Worm (Caenorhabditis elegans) whole organism, L1 larva: ENCODE data around the gene B0496.2.

Experiments used
- C04F5.9 ChIP-seq: sonication (generic microtip); optimal IDR thresholded peaks from 2 replicates; lab custom pipeline; 2016; ENCODE audit warnings: missing genetic modification characterization, missing compliant biosample characterization
- C16A3.4 ChIP-seq: fragments of 150-350 bp; optimal IDR thresholded peaks from 2 replicates; lab custom pipeline; 2014; ENCODE audit warnings: missing biosample characterization, missing genetic modification characterization
- F16B12.6 ChIP-seq: fragments of 150-350 bp; optimal IDR thresholded peaks from 2 replicates; lab custom pipeline; 2014; ENCODE audit warnings: missing biosample characterization, missing genetic modification characterization
- aha-1 ChIP-seq: fragments of 150-350 bp; optimal IDR thresholded peaks from 2 replicates; lab custom pipeline; 2014; ENCODE audit warnings: missing biosample characterization, missing genetic modification characterization
- alr-1 ChIP-seq: fragments of 200-800 bp; sonication (Bioruptor generic); optimal IDR thresholded peaks from 2 replicates; lab custom pipeline; 2018; ENCODE audit warnings: borderline replicate concordance, mild to moderate bottlenecking, missing genetic modification characterization, missing compliant biosample characterization
- aly-2 ChIP-seq: fragments of 150-350 bp; optimal IDR thresholded peaks from 2 replicates; lab custom pipeline; 2014; ENCODE audit warnings: missing biosample characterization, missing genetic modification characterization
- ceh-63 ChIP-seq: fragments of 200-800 bp; sonication (Bioruptor generic); optimal IDR thresholded peaks from 2 replicates; lab custom pipeline; 2018; ENCODE audit warnings: mild to moderate bottlenecking, missing genetic modification characterization, missing compliant biosample characterization
- ceh-82 ChIP-seq, 3 experiments: fragments of 150-350 bp in 1 of 3; sonication (generic microtip) in 2 of 3; optimal IDR thresholded peaks; 2 replicates each; lab custom pipeline; 2014 to 2017; ENCODE audit warnings: missing biosample characterization in 3 of 3, missing genetic modification characterization in 3 of 3
- ceh-90 ChIP-seq: sonication (generic microtip); optimal IDR thresholded peaks from 2 replicates; lab custom pipeline; 2016; ENCODE audit warnings: missing genetic modification characterization, missing compliant biosample characterization
- ces-1 ChIP-seq: fragments of 150-350 bp; optimal IDR thresholded peaks from 2 replicates; lab custom pipeline; 2014; ENCODE audit warnings: missing biosample characterization, missing genetic modification reagents, missing genetic modification characterization
- dpl-1 ChIP-seq, 3 experiments: fragments of 150-350 bp in 2 of 3; sonication (generic microtip) in 1 of 3; optimal IDR thresholded peaks; 2 replicates each; lab custom pipeline; 2014 to 2017; ENCODE audit warnings: missing biosample characterization in 3 of 3, missing genetic modification characterization in 3 of 3, missing genetic modification reagents in 3 of 3
- dsc-1 ChIP-seq: sonication (generic microtip); optimal IDR thresholded peaks from 2 replicates; lab custom pipeline; 2016; ENCODE audit warnings: mild to moderate bottlenecking, missing genetic modification characterization, missing compliant biosample characterization
- egl-27 ChIP-seq, 2 experiments: fragments of 150-350 bp in 1 of 2; sonication (generic microtip); optimal IDR thresholded peaks; 3 replicates each; lab custom pipeline; 2017 to 2018; ENCODE audit warnings: missing biosample characterization in 2 of 2, missing genetic modification characterization in 2 of 2, missing genetic modification reagents in 2 of 2
- elt-3 ChIP-seq, 6 experiments: fragments of 150-350 bp in 1 of 6; sonication (generic microtip); optimal IDR thresholded peaks; 2 replicates each; lab custom pipeline; 2017 to 2018; ENCODE audit warnings: missing biosample characterization in 6 of 6, missing genetic modification characterization in 6 of 6, inconsistent platforms in 1 of 6
- ets-5 ChIP-seq: fragments of 200-800 bp; sonication (Bioruptor generic); IDR thresholded peaks from 2 replicates; pipeline ENCODE4 v1.3.6; 2022; ENCODE audit warnings: missing genetic modification characterization, missing compliant biosample characterization
- fkh-10 ChIP-seq: sonication (generic microtip); optimal IDR thresholded peaks from 2 replicates; lab custom pipeline; 2017; ENCODE audit warnings: missing biosample characterization, missing genetic modification reagents, missing genetic modification characterization
- fkh-4 ChIP-seq: sonication (generic microtip); optimal IDR thresholded peaks from 2 replicates; lab custom pipeline; 2016; ENCODE audit warnings: missing compliant biosample characterization, missing genetic modification characterization, borderline replicate concordance
- fkh-8 ChIP-seq: sonication (generic microtip); optimal IDR thresholded peaks from 2 replicates; lab custom pipeline; 2016; ENCODE audit warnings: mild to moderate bottlenecking, missing genetic modification characterization, missing compliant biosample characterization
- fos-1 ChIP-seq: fragments of 150-350 bp; optimal IDR thresholded peaks from 2 replicates; lab custom pipeline; 2014; ENCODE audit warnings: missing biosample characterization, missing genetic modification characterization
- hpl-2 ChIP-seq: fragments of 150-350 bp; optimal IDR thresholded peaks from 2 replicates; lab custom pipeline; 2014; ENCODE audit warnings: missing biosample characterization, missing genetic modification reagents, missing genetic modification characterization
- jun-1 ChIP-seq: fragments of 150-350 bp; optimal IDR thresholded peaks from 2 replicates; lab custom pipeline; 2014; ENCODE audit warnings: missing biosample characterization, missing genetic modification reagents, missing genetic modification characterization
- lin-13 ChIP-seq: fragments of 150-350 bp; optimal IDR thresholded peaks from 2 replicates; lab custom pipeline; 2014; ENCODE audit warnings: missing biosample characterization, missing genetic modification reagents, missing genetic modification characterization
- lin-14 ChIP-seq: fragments of 200-800 bp; sonication (Bioruptor generic); optimal IDR thresholded peaks from 2 replicates; lab custom pipeline; 2018; ENCODE audit warnings: mild to moderate bottlenecking, missing genetic modification characterization, moderate library complexity, missing compliant biosample characterization
- lin-15B ChIP-seq: fragments of 150-350 bp; sonication (generic microtip); optimal IDR thresholded peaks from 3 replicates; lab custom pipeline; 2014; ENCODE audit warnings: missing biosample characterization, missing genetic modification characterization
- lin-39 ChIP-seq: fragments of 150-350 bp; optimal IDR thresholded peaks from 2 replicates; lab custom pipeline; 2014; ENCODE audit warnings: missing biosample characterization, missing genetic modification reagents, missing genetic modification characterization
- lir-3 ChIP-seq: sonication (generic microtip); optimal IDR thresholded peaks from 2 replicates; lab custom pipeline; 2016; ENCODE audit warnings: mild to moderate bottlenecking, missing genetic modification characterization, moderate library complexity, missing compliant biosample characterization; ENCODE audit not compliant: poor library complexity
- lsy-2 ChIP-seq, 2 experiments: fragments of 150-350 bp; optimal IDR thresholded peaks; 2 replicates each; lab custom pipeline; 2014; ENCODE audit warnings: missing biosample characterization in 2 of 2, missing genetic modification characterization in 2 of 2
- mab-9 ChIP-seq: fragments of 200-800 bp; sonication (Bioruptor generic); IDR thresholded peaks from 2 replicates; pipeline ENCODE4 v1.3.6; 2022; ENCODE audit warnings: missing genetic modification reagents, missing genetic modification characterization, missing compliant biosample characterization
- mef-2 ChIP-seq: fragments of 150-350 bp; optimal IDR thresholded peaks from 2 replicates; lab custom pipeline; 2014; ENCODE audit warnings: missing biosample characterization, missing genetic modification characterization
- nhr-11 ChIP-seq: fragments of 150-350 bp; optimal IDR thresholded peaks from 2 replicates; lab custom pipeline; 2014; ENCODE audit warnings: missing biosample characterization, missing genetic modification characterization
- nhr-19 ChIP-seq: fragments of 200-800 bp; sonication (Bioruptor generic); conservative IDR thresholded peaks from 2 replicates; pipeline ENCODE4 v1.3.6; 2022; ENCODE audit warnings: missing genetic modification characterization, missing compliant biosample characterization
- nhr-20 ChIP-seq: sonication (generic microtip); optimal IDR thresholded peaks from 2 replicates; lab custom pipeline; 2016; ENCODE audit warnings: mild to moderate bottlenecking, missing genetic modification characterization, missing compliant biosample characterization
- nhr-237 ChIP-seq: fragments of 150-350 bp; optimal IDR thresholded peaks from 2 replicates; lab custom pipeline; 2014; ENCODE audit warnings: missing biosample characterization, missing genetic modification characterization
- nhr-47 ChIP-seq: sonication (generic microtip); optimal IDR thresholded peaks from 2 replicates; lab custom pipeline; 2016; ENCODE audit warnings: mild to moderate bottlenecking, missing genetic modification characterization, moderate library complexity, missing compliant biosample characterization
- nhr-71 ChIP-seq: sonication (generic microtip); optimal IDR thresholded peaks from 2 replicates; lab custom pipeline; 2016; ENCODE audit warnings: mild to moderate bottlenecking, missing genetic modification characterization, moderate library complexity, missing compliant biosample characterization
- nhr-77 ChIP-seq: fragments of 150-350 bp; optimal IDR thresholded peaks from 2 replicates; lab custom pipeline; 2014; ENCODE audit warnings: missing biosample characterization, missing genetic modification characterization
- nhr-84 ChIP-seq: sonication (generic microtip); optimal IDR thresholded peaks from 2 replicates; lab custom pipeline; 2017; ENCODE audit warnings: missing biosample characterization, missing genetic modification characterization
- pag-3 ChIP-seq: sonication (generic microtip); optimal IDR thresholded peaks from 2 replicates; lab custom pipeline; 2017; ENCODE audit warnings: missing genetic modification characterization, mild to moderate bottlenecking, missing compliant biosample characterization, antibody characterized with exemption, borderline replicate concordance; ENCODE audit not compliant: insufficient read depth
- pax-3 ChIP-seq: fragments of 200-800 bp; sonication (Bioruptor generic); optimal IDR thresholded peaks from 2 replicates; lab custom pipeline; 2018; ENCODE audit warnings: mild to moderate bottlenecking, missing genetic modification characterization, moderate library complexity, missing compliant biosample characterization
- pqm-1 ChIP-seq: sonication (generic microtip); optimal IDR thresholded peaks from 3 replicates; lab custom pipeline; 2017; ENCODE audit warnings: missing biosample characterization, missing genetic modification characterization
- rnt-1 ChIP-seq: sonication (generic microtip); optimal IDR thresholded peaks from 2 replicates; lab custom pipeline; 2016; ENCODE audit warnings: mild to moderate bottlenecking, missing genetic modification characterization, moderate library complexity, missing compliant biosample characterization
- skn-1 ChIP-seq: fragments of 150-350 bp; optimal IDR thresholded peaks from 2 replicates; lab custom pipeline; 2014; ENCODE audit warnings: missing biosample characterization, missing genetic modification characterization
- snu-23 ChIP-seq: sonication (generic microtip); optimal IDR thresholded peaks from 2 replicates; lab custom pipeline; 2016; ENCODE audit warnings: missing genetic modification characterization, missing compliant biosample characterization
- unc-130 ChIP-seq: fragments of 150-350 bp; optimal IDR thresholded peaks from 2 replicates; lab custom pipeline; 2017; ENCODE audit warnings: missing biosample characterization, missing genetic modification characterization, inconsistent platforms
- vab-15 ChIP-seq: sonication (generic microtip); optimal IDR thresholded peaks from 2 replicates; lab custom pipeline; 2017; ENCODE audit warnings: missing genotype, mild to moderate bottlenecking, missing genetic modification characterization, missing compliant biosample characterization
- xbp-1 ChIP-seq: sonication (generic microtip); optimal IDR thresholded peaks from 2 replicates; lab custom pipeline; 2016; ENCODE audit warnings: missing genetic modification characterization, missing compliant biosample characterization
- zag-1 ChIP-seq: fragments of 150-350 bp; optimal IDR thresholded peaks from 2 replicates; lab custom pipeline; 2014; ENCODE audit warnings: missing biosample characterization, missing genetic modification characterization
- ztf-11 ChIP-seq, 2 experiments: sonication (generic microtip); optimal IDR thresholded peaks; 2 replicates each; lab custom pipeline; 2016 to 2017; ENCODE audit warnings: missing genetic modification characterization in 2 of 2, missing biosample characterization in 1 of 2, missing compliant biosample characterization in 1 of 2
- ztf-4 ChIP-seq: fragments of 150-350 bp; optimal IDR thresholded peaks from 2 replicates; lab custom pipeline; 2014; ENCODE audit warnings: missing biosample characterization, missing genetic modification characterization

B0496.2 gene

DNA sequence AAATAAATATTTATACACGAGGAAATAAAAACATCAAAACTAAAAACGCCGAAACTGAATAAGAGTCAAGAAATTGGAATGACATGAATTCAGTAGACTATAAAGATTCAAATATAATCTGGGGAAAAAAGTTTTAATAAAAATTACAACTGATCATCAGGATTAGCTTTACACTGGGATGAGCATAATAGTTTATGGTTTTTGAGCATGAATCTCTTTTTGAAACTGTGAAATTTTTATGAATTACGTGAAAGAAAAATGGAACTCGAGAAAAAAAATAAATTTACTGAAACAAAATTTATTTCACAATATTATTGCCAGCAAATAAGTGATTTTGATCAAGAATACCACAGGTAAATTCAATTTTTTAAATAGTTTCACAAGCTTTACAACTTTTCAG is at the start of gene B0496.2:
TSS of gene B0496.2 (plus strand) at position 301 of the 400 bp plus-strand sequence.
- TF ChIP-seq vab-15 (no peak), C04F5.9 (tag; lab: Kevin White, UChicago) (no peak), nhr-20 (no peak), nhr-47 (tag; lab: Kevin White, UChicago) (no peak), aly-2 (no peak), ztf-4 (no peak), fkh-4 (tag; lab: Kevin White, UChicago) (no peak), jun-1 (no peak), fos-1 (tag; lab: Kevin White, UChicago) (no peak), lin-39 (tag; lab: Kevin White, UChicago) (no peak), F16B12.6 (tag; lab: Kevin White, UChicago) (no peak), ces-1 (no peak), lin-14 (GFP tag; lab: Kevin White, UChicago) (no peak), nhr-84 (tag; lab: Kevin White, UChicago) (no peak), elt-3 (tag; optimal IDR thresholded peaks at IDR 0.05; lab: Kevin White, UChicago) (no peak), rnt-1 (tag; lab: Kevin White, UChicago) (no peak), lin-13 (GFP tag; lab: Kevin White, UChicago) (no peak), pax-3 (tag; lab: Kevin White, UChicago) (no peak), ceh-82 (tag; optimal IDR thresholded peaks at IDR 0.05; lab: Kevin White, UChicago) (no peak), snu-23 (GFP tag; lab: Kevin White, UChicago) (no peak)

DNA sequence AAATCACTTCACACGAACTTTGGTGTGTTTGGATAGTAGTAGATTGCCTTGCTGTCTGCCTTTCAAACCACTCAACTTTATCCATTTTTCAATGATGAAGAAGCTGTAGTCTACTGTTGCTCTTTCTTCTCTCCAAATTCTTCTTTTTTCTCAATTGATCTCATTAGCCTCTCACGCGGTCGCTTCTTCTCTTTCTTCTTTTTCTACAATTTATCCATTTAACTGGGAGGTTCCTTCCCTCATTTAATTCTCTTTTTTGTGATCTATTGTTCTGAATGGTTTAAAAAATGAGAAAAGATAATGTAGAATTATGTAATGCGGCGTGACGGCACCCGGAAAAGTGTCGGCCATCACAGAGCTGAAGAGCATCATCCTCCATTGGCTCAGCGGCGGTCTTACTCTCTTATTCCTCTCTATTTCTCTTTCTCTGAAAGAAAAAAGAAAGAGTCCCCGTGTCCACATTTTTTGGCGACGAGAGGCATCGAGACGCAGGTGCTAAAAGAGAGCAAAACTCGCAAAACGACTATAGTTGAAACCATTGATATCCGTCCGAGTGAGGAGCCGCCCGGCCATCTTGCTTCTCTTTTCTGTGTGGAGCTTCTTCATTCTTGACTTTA is 47.0 kb upstream of the B0496.2 start:
- TF ChIP-seq nhr-20 = peak; percentile 24
- peak; percentile 31 for TF ChIP-seq unc-130 (tag; lab: Kevin White, UChicago)
- TF ChIP-seq hpl-2 = no peak
- TF ChIP-seq zag-1 (tag; lab: Kevin White, UChicago) = no peak
- TF ChIP-seq alr-1 (tag; lab: Kevin White, UChicago) = no peak
- no peak for TF ChIP-seq mab-9 (GFP tag; lab: Robert Waterston, UW)
- TF ChIP-seq jun-1 = no peak
- TF ChIP-seq fos-1 (tag; lab: Kevin White, UChicago) = no peak
- no peak for TF ChIP-seq fkh-8 (tag; lab: Kevin White, UChicago)
- TF ChIP-seq lin-14 (GFP tag; lab: Kevin White, UChicago) = peak; percentile 81
- no peak for TF ChIP-seq ceh-63
- TF ChIP-seq ceh-90 (tag; lab: Kevin White, UChicago) = no peak
- no peak for TF ChIP-seq egl-27 (tag; optimal IDR thresholded peaks at IDR 0.05; lab: Kevin White, UChicago)
- TF ChIP-seq dpl-1 (GFP tag; optimal IDR thresholded peaks at IDR 0.05; lab: Kevin White, UChicago) = no peak
- no peak for TF ChIP-seq nhr-77 (tag; lab: Kevin White, UChicago)
- peak in 1 of 3 experiments; percentile 39 for TF ChIP-seq ceh-82 (tag; optimal IDR thresholded peaks at IDR 0.05; lab: Kevin White, UChicago)
- no peak for TF ChIP-seq pag-3 (tag; lab: Kevin White, UChicago)
- no peak for TF ChIP-seq nhr-19 (GFP tag; lab: Robert Waterston, UW)
- no peak for TF ChIP-seq ets-5 (GFP tag; lab: Robert Waterston, UW)
- no peak for TF ChIP-seq C04F5.9 (tag; lab: Kevin White, UChicago)
- no peak for TF ChIP-seq nhr-237 (tag; lab: Kevin White, UChicago)
- TF ChIP-seq nhr-71 = peak; percentile 45
- TF ChIP-seq mef-2 = no peak
- TF ChIP-seq fkh-10 (GFP tag; lab: Kevin White, UChicago) = peak; percentile 58
- peak; percentile 39 for TF ChIP-seq dsc-1 (tag; lab: Kevin White, UChicago)
- no peak for TF ChIP-seq xbp-1 (tag; lab: Kevin White, UChicago)
- TF ChIP-seq rnt-1 (tag; lab: Kevin White, UChicago) = peak; percentile 35
- no peak for TF ChIP-seq lir-3 (tag; lab: Kevin White, UChicago)
- TF ChIP-seq nhr-47 (tag; lab: Kevin White, UChicago) = no peak
- no peak for TF ChIP-seq C16A3.4
- no peak for TF ChIP-seq aha-1 (tag; lab: Kevin White, UChicago)
- no peak for TF ChIP-seq F16B12.6 (tag; lab: Kevin White, UChicago)
- no peak for TF ChIP-seq ces-1
- TF ChIP-seq lin-15B (tag; lab: Kevin White, UChicago) = no peak
- peak; percentile 33 for TF ChIP-seq skn-1 (tag; lab: Kevin White, UChicago)
- no peak for TF ChIP-seq pax-3 (tag; lab: Kevin White, UChicago)
- no peak for TF ChIP-seq ztf-11 (tag; optimal IDR thresholded peaks at IDR 0.05; lab: Kevin White, UChicago)
- TF ChIP-seq nhr-11 (tag; lab: Kevin White, UChicago) = no peak
- no peak for TF ChIP-seq pqm-1 (tag; lab: Kevin White, UChicago)
- TF ChIP-seq lsy-2 (tag; optimal IDR thresholded peaks at IDR 0.05; lab: Kevin White, UChicago) = peak in 1 of 2 experiments; percentile 14
